Worm (Caenorhabditis elegans): Measurements from ENCODE around the gene dhhc-14.
"Not testable (repeated sequence)": the region's sequence is repeated elsewhere in the genome, so short reads cannot be mapped to it uniquely, and the experiment has no call there.

dhhc-14 gene

DNA sequence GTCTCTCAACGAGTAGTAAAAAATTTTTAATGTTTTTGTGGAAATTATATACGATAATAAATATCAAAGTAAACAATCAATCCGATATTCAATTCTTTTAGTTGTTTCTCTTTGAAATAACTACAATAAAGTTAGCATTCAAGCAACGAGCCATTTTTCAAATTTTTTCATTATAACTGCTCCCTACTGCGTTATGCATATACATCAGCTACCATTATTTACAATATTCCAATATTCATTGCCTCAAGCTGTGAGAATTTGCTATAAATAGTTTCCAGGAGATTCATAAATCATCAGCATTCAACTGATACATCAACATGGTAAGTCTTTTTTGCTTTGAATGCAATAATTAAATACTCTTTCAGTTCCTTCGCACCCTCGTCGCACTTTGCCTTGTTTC is 15.3 kb upstream of the dhhc-14 start, which contains the start of gene nspc-3:
nspc-3 (plus strand) TSS at position 301 of the 400 bp plus-strand sequence.
- TF ChIP-seq flt-1 (GFP tag; IDR thresholded peaks at IDR 0.05) (no peak), ztf-29 (GFP tag; IDR thresholded peaks at IDR 0.05) (no peak), tab-1 (GFP tag; IDR thresholded peaks at IDR 0.05) (no peak), ztf-23 (GFP tag; IDR thresholded peaks at IDR 0.05) (no peak), cog-1 (tag; optimal IDR thresholded peaks at IDR 0.05) (no peak), med-1 (GFP tag; optimal IDR thresholded peaks at IDR 0.05; ENCODE audit: insufficient read depth) (no peak), T22C8.4 (GFP tag; IDR thresholded peaks at IDR 0.05) (no peak), ref-1 (GFP tag; conservative IDR thresholded peaks at IDR 0.05) (no peak), klf-2 (GFP tag; conservative IDR thresholded peaks at IDR 0.05) (no peak)

DNA sequence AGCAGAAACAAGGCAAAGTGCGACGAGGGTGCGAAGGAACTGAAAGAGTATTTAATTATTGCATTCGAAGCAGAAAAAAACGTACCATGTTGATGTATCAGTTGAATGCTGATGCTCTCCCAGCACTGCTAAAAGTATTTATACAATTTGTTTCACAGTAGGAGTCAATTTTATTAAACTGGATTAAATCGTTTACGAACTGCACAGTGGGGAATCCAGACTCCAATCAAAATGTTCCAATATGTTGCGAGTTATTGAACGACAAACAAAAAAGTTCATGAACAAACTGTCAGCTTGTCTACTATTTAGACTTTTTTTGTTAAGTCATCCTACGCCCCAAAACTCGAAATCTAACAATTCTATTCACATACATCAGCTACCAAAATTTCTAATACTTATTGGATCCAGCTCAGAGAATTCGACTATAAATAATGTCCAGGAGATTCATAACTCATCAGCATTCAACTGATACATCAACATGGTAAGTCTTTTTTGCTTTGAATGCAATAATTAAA is 13.8 kb upstream of the dhhc-14 start, which contains the start of the genes nspc-4 and nspc-5:
nspc-4 (minus strand) TSS at position 101 of the 515 bp plus-strand sequence.
nspc-5 (plus strand) TSS at position 465 of the 515 bp plus-strand sequence.
- not testable (repeated sequence) for TF ChIP-seq T22C8.4 (GFP tag; IDR thresholded peaks at IDR 0.05); cog-1 (tag; optimal IDR thresholded peaks at IDR 0.05); med-1 (GFP tag; optimal IDR thresholded peaks at IDR 0.05; ENCODE audit: insufficient read depth)

DNA sequence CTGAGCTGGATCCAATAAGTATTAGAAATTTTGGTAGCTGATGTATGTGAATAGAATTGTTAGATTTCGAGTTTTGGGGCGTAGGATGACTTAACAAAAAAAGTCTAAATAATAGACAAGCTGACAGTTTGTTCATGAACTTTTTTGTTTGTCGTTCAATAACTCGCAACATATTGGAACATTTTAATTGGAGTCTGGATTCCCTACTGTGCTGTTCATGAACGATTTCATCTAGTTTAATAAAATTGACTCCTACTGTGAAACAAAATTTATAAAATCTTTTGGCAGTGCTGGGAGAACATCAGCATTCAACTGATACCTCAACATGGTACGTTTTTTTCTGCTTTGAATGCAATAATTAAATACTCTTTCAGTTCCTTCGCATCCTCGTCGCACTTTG is 10.5 kb upstream of the dhhc-14 start, which contains the start of gene nspc-7:
nspc-7 (plus strand) TSS at position 301 of the 400 bp plus-strand sequence.
- not testable (repeated sequence) for TF ChIP-seq med-1 (GFP tag; optimal IDR thresholded peaks at IDR 0.05; ENCODE audit: insufficient read depth); ztf-29 (GFP tag; IDR thresholded peaks at IDR 0.05); T22C8.4 (GFP tag; IDR thresholded peaks at IDR 0.05)

DNA sequence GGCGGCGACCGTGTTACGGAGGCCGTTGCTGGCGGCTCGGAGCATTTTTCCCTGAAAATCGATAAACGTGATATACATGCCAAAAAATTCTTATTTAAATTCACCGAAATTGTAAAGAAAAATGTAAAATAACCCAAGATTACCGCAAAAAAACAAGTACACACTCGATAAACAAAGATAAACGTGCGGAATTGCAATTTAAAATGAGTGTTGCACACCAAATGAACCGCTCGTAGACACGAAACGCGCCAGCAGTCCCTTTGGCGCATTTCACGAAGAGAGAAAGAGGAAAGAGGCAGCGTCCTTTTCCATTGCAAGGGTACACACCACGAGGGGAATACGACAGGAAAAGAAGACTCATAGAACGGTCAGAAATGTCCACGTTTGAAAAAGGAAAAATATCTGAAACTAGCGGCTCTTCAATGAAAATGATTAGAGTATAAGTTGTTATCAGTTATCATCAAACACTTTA is 6.1 kb upstream of the dhhc-14 start, which contains the start of gene sdha-1:
sdha-1 (minus strand) TSS at position 51 of the 472 bp plus-strand sequence.
- TF ChIP-seq ref-1 (GFP tag; conservative IDR thresholded peaks at IDR 0.05), result no peak
- TF ChIP-seq T22C8.4 (GFP tag; IDR thresholded peaks at IDR 0.05), result no peak
- TF ChIP-seq cog-1 (tag; optimal IDR thresholded peaks at IDR 0.05), result peak; percentile 10
- TF ChIP-seq klf-2 (GFP tag; conservative IDR thresholded peaks at IDR 0.05), result no peak
- no peak for TF ChIP-seq ztf-23 (GFP tag; IDR thresholded peaks at IDR 0.05)

DNA sequence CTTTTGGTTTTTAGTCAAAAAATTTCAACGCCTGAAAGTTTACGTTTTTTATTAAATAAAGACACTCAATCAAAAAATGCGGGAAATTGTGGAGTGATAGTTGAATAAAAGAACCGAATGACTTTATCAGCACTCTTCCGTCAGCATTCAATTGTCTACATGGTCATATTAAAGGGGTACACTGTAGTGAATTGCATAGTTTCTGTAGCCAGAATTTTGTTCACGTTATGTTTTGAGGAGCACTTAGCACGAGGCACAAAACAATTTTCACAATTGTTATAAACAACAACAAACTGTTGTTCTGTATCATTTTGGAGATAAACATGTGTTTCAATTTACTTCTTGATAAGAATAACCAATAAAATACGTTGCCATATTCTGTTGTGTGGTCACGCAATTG is 3.1 kb upstream of the dhhc-14 start, which contains the start of gene D2021.4:
D2021.4 (minus strand) TSS at position 48 of the 400 bp plus-strand sequence.
- TF ChIP-seq flt-1 (GFP tag; IDR thresholded peaks at IDR 0.05) (no peak), T22C8.4 (GFP tag; IDR thresholded peaks at IDR 0.05) (no peak), cog-1 (tag; optimal IDR thresholded peaks at IDR 0.05) (no peak), med-1 (GFP tag; optimal IDR thresholded peaks at IDR 0.05; ENCODE audit: insufficient read depth) (no peak), ztf-29 (GFP tag; IDR thresholded peaks at IDR 0.05) (no peak), klf-2 (GFP tag; conservative IDR thresholded peaks at IDR 0.05) (no peak), ref-1 (GFP tag; conservative IDR thresholded peaks at IDR 0.05) (no peak), ztf-23 (GFP tag; IDR thresholded peaks at IDR 0.05) (no peak)

DNA sequence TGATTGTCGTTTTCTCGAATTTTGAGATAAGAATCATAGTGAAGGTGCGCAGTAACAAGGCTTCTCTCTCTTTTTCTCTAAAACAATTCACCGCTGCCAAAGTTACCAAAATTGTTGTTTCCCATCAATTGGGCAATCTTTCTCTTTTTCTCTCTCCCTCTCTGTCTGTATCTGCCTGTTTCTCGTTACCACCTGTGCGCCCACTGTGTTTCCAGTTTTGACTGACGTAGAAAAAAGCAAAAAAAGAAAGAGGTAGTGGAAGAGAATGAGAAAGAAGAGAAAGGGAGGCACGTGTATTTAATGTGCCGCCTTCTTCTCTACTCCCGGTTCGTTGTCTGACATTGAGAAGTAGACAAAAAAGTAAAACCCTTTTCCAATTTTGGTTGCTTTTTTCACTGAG is 2.0 kb upstream of the dhhc-14 start:
- TF ChIP-seq ztf-23 (GFP tag; IDR thresholded peaks at IDR 0.05) (no peak), med-1 (GFP tag; optimal IDR thresholded peaks at IDR 0.05; ENCODE audit: insufficient read depth) (no peak), ztf-29 (GFP tag; IDR thresholded peaks at IDR 0.05) (no peak), flt-1 (GFP tag; IDR thresholded peaks at IDR 0.05) (no peak), tab-1 (GFP tag; IDR thresholded peaks at IDR 0.05) (no peak), ref-1 (GFP tag; conservative IDR thresholded peaks at IDR 0.05) (no peak), cog-1 (tag; optimal IDR thresholded peaks at IDR 0.05) (no peak), klf-2 (GFP tag; conservative IDR thresholded peaks at IDR 0.05) (no peak), T22C8.4 (GFP tag; IDR thresholded peaks at IDR 0.05) (no peak)

DNA sequence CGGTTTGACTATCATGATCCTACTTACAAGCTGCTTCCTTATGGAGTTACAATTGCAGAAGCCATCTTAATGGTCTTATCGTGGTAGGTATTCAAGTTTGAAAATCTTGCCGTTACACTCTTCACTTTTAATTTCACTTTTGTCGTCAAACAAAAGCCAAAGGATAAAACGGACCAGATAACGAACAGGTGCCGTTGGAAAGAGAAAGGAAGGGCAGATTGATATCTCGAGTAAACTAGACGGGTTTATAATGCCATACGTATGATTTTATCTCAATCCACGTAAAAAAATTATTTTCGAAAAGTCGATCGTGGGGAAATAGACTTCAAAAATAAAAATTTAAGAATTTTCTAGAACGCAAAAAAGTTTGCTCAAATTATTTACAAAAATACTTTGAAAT is 2.0 kb downstream of the dhhc-14 start:
- TF ChIP-seq cog-1 (tag; optimal IDR thresholded peaks at IDR 0.05) (no peak), ztf-29 (GFP tag; IDR thresholded peaks at IDR 0.05) (no peak), ref-1 (GFP tag; conservative IDR thresholded peaks at IDR 0.05) (no peak), flt-1 (GFP tag; IDR thresholded peaks at IDR 0.05) (no peak), tab-1 (GFP tag; IDR thresholded peaks at IDR 0.05) (no peak), med-1 (GFP tag; optimal IDR thresholded peaks at IDR 0.05; ENCODE audit: insufficient read depth) (no peak), klf-2 (GFP tag; conservative IDR thresholded peaks at IDR 0.05) (no peak), T22C8.4 (GFP tag; IDR thresholded peaks at IDR 0.05) (no peak), ztf-23 (GFP tag; IDR thresholded peaks at IDR 0.05) (no peak)

DNA sequence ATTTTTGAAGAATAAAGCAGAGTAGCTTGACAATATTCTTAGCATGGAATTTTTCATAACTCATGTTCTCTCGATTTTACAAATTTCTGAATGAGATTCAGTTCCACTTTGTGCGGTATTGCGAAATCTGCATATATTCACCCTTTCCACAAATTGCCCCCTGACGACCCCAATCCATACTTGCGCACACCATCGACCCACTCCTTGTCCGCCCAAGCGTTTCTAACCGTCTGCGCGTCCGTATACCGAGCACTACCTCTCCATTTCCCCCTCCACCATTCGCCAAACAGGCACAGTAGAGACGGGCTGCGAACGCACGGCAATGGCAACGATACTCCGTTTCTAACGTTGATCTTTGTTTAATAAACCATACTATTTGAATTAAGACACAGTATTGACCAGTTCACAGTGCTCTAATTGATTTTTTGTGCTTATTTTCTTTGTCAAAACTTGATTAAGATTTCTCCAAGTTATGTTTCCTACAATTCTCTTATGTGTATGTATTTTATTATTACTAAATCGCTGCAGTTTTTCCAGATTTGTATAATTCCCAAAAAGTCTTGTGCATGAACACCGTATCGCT is 4.6 kb downstream of the dhhc-14 start, which contains the start of gene utx-1:
utx-1 (plus strand) TSS at position 533 of the 583 bp plus-strand sequence.
- peak; percentile 54; the same call in 1 of the 2 replicates for TF ChIP-seq T22C8.4 (GFP tag; IDR thresholded peaks at IDR 0.05)
- TF ChIP-seq ztf-23 (GFP tag; IDR thresholded peaks at IDR 0.05), result no peak
- no peak for TF ChIP-seq klf-2 (GFP tag; conservative IDR thresholded peaks at IDR 0.05)
- no peak for TF ChIP-seq med-1 (GFP tag; optimal IDR thresholded peaks at IDR 0.05; ENCODE audit: insufficient read depth)
- TF ChIP-seq tab-1 (GFP tag; IDR thresholded peaks at IDR 0.05), result peak; percentile 8; the same call in 1 of the 2 replicates
- TF ChIP-seq cog-1 (tag; optimal IDR thresholded peaks at IDR 0.05), result peak; percentile 3

DNA sequence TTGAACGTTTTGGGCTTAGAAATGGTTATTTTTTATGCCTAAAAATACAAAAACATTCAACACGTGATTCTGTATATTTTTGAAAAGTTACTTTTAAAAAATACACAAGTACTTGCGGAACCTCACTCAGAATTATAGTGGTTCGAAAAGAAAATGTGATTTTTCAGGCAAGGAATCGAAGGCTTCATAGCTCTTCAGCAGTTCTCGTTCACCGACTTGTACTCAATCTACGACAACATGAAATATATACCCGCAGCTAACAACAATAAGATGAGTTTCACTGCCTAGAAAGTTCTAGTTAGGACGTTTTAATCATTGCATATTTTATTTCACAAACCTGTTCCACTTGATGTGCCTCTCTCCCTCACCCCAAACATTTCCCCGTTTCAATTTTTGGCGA is 10.5 kb downstream of the dhhc-14 start:
- TF ChIP-seq ref-1 (GFP tag; conservative IDR thresholded peaks at IDR 0.05) (no peak), flt-1 (GFP tag; IDR thresholded peaks at IDR 0.05) (no peak), ztf-23 (GFP tag; IDR thresholded peaks at IDR 0.05) (no peak), klf-2 (GFP tag; conservative IDR thresholded peaks at IDR 0.05) (no peak), med-1 (GFP tag; optimal IDR thresholded peaks at IDR 0.05; ENCODE audit: insufficient read depth) (no peak), cog-1 (tag; optimal IDR thresholded peaks at IDR 0.05) (no peak), ztf-29 (GFP tag; IDR thresholded peaks at IDR 0.05) (no peak), T22C8.4 (GFP tag; IDR thresholded peaks at IDR 0.05) (no peak), tab-1 (GFP tag; IDR thresholded peaks at IDR 0.05) (no peak)

Data from whole organism, midembryonic.